Fruit fly (Drosophila melanogaster): ENCODE results near the gene TwdlY.
A peak's percentile ranks its signal among the peaks of the same experiment; 100 is the strongest.

The TwdlY gene

dm6 chrX:16696614-16697519, 37.9 kb upstream of the TwdlY start:
- TF ChIP-seq usp (GFP tag; optimal IDR thresholded peaks at IDR 0.05): no peak
- TF ChIP-seq pan (optimal IDR thresholded peaks at IDR 0.05): no peak
- TF ChIP-seq CG8478 (optimal IDR thresholded peaks at IDR 0.05): no peak
- TF ChIP-seq EcR (GFP tag; optimal IDR thresholded peaks at IDR 0.05): no peak
- TF ChIP-seq Dll (optimal IDR thresholded peaks at IDR 0.05): no peak
- TF ChIP-seq psq (optimal IDR thresholded peaks at IDR 0.05): no peak

dm6 chrX:16697882-16698571, 36.7 kb upstream of the TwdlY start:
- TF ChIP-seq EcR (GFP tag; optimal IDR thresholded peaks at IDR 0.05): no peak
- no peak for TF ChIP-seq usp (GFP tag; optimal IDR thresholded peaks at IDR 0.05)
- no peak for TF ChIP-seq Dll (optimal IDR thresholded peaks at IDR 0.05)
- TF ChIP-seq psq (optimal IDR thresholded peaks at IDR 0.05): no peak
- no peak for TF ChIP-seq pan (optimal IDR thresholded peaks at IDR 0.05)
- no peak for TF ChIP-seq CG8478 (optimal IDR thresholded peaks at IDR 0.05)

- no peak for TF ChIP-seq CG8478 (optimal IDR thresholded peaks at IDR 0.05)
- TF ChIP-seq pan (optimal IDR thresholded peaks at IDR 0.05): no peak
- TF ChIP-seq psq (optimal IDR thresholded peaks at IDR 0.05): no peak
- TF ChIP-seq Dll (optimal IDR thresholded peaks at IDR 0.05): no peak
- TF ChIP-seq usp (GFP tag; optimal IDR thresholded peaks at IDR 0.05): no peak
- no peak for TF ChIP-seq EcR (GFP tag; optimal IDR thresholded peaks at IDR 0.05)
Observed at dm6 chrX:16700070-16700469, 34.7 kb upstream of the TwdlY start, which contains the start of gene CG9676. Gene CG9676, minus strand, starts transcription at chrX:16700170.

- TF ChIP-seq usp (GFP tag; optimal IDR thresholded peaks at IDR 0.05) (no peak), psq (optimal IDR thresholded peaks at IDR 0.05) (no peak), pan (optimal IDR thresholded peaks at IDR 0.05) (no peak), EcR (GFP tag; optimal IDR thresholded peaks at IDR 0.05) (no peak), CG8478 (optimal IDR thresholded peaks at IDR 0.05) (no peak)
Observed at dm6 chrX:16701941-16702340, 32.8 kb upstream of the TwdlY start, which contains the start of gene sphe. Gene sphe, minus strand, starts transcription at chrX:16701972.

dm6 chrX:16703747-16704146, 31.0 kb upstream of the TwdlY start, which contains the start of the genes CG9673 and CG4653:
Gene CG9673, minus strand, starts transcription at chrX:16703884.
Gene CG4653, plus strand, starts transcription at chrX:16704081.
- no peak for TF ChIP-seq Dll (optimal IDR thresholded peaks at IDR 0.05)
- TF ChIP-seq EcR (GFP tag; optimal IDR thresholded peaks at IDR 0.05): no peak
- TF ChIP-seq CG8478 (optimal IDR thresholded peaks at IDR 0.05): no peak
- TF ChIP-seq usp (GFP tag; optimal IDR thresholded peaks at IDR 0.05): no peak

- TF ChIP-seq psq (optimal IDR thresholded peaks at IDR 0.05) (no peak), Dll (optimal IDR thresholded peaks at IDR 0.05) (no peak), usp (GFP tag; optimal IDR thresholded peaks at IDR 0.05) (no peak), EcR (GFP tag; optimal IDR thresholded peaks at IDR 0.05) (no peak), pan (optimal IDR thresholded peaks at IDR 0.05) (no peak), CG8478 (optimal IDR thresholded peaks at IDR 0.05) (no peak)
Observed at dm6 chrX:16706774-16707173, 28.0 kb upstream of the TwdlY start, which contains the start of gene CG9672. Gene CG9672, minus strand, starts transcription at chrX:16706874.

- TF ChIP-seq EcR (GFP tag; optimal IDR thresholded peaks at IDR 0.05) (no peak), Dll (optimal IDR thresholded peaks at IDR 0.05) (no peak), psq (optimal IDR thresholded peaks at IDR 0.05) (no peak)
Observed at dm6 chrX:16711003-16711402, 23.7 kb upstream of the TwdlY start, which contains the start of gene CG13008. Gene CG13008, plus strand, starts transcription at chrX:16711303.

- no peak for TF ChIP-seq psq (optimal IDR thresholded peaks at IDR 0.05)
Observed at dm6 chrX:16716649-16717048, 18.1 kb upstream of the TwdlY start.

dm6 chrX:16718169-16718723, 16.5 kb upstream of the TwdlY start:
- TF ChIP-seq psq (optimal IDR thresholded peaks at IDR 0.05) (no peak), usp (GFP tag; optimal IDR thresholded peaks at IDR 0.05) (no peak), EcR (GFP tag; optimal IDR thresholded peaks at IDR 0.05) (no peak), CG8478 (optimal IDR thresholded peaks at IDR 0.05) (no peak), pan (optimal IDR thresholded peaks at IDR 0.05) (no peak), Dll (optimal IDR thresholded peaks at IDR 0.05) (no peak)

- no peak for TF ChIP-seq Dll (optimal IDR thresholded peaks at IDR 0.05)
Observed at dm6 chrX:16721168-16721567, 13.6 kb upstream of the TwdlY start, which contains the start of the genes CG32572 and CG34325. Gene CG32572, plus strand, starts transcription at chrX:16721183. Gene CG34325, minus strand, starts transcription at chrX:16721411.

- TF ChIP-seq pan (optimal IDR thresholded peaks at IDR 0.05): peak; percentile 71
- TF ChIP-seq EcR (GFP tag; optimal IDR thresholded peaks at IDR 0.05): no peak
- TF ChIP-seq CG8478 (optimal IDR thresholded peaks at IDR 0.05): no peak
- no peak for TF ChIP-seq usp (GFP tag; optimal IDR thresholded peaks at IDR 0.05)
- TF ChIP-seq psq (optimal IDR thresholded peaks at IDR 0.05): no peak
- peak; percentile 84 for TF ChIP-seq Dll (optimal IDR thresholded peaks at IDR 0.05)
Observed at dm6 chrX:16723203-16724173, 11.3 kb upstream of the TwdlY start.
